Fruit fly (Drosophila melanogaster): ENCODE data around the gene Rbp4.

Gene Rbp4

DNA sequence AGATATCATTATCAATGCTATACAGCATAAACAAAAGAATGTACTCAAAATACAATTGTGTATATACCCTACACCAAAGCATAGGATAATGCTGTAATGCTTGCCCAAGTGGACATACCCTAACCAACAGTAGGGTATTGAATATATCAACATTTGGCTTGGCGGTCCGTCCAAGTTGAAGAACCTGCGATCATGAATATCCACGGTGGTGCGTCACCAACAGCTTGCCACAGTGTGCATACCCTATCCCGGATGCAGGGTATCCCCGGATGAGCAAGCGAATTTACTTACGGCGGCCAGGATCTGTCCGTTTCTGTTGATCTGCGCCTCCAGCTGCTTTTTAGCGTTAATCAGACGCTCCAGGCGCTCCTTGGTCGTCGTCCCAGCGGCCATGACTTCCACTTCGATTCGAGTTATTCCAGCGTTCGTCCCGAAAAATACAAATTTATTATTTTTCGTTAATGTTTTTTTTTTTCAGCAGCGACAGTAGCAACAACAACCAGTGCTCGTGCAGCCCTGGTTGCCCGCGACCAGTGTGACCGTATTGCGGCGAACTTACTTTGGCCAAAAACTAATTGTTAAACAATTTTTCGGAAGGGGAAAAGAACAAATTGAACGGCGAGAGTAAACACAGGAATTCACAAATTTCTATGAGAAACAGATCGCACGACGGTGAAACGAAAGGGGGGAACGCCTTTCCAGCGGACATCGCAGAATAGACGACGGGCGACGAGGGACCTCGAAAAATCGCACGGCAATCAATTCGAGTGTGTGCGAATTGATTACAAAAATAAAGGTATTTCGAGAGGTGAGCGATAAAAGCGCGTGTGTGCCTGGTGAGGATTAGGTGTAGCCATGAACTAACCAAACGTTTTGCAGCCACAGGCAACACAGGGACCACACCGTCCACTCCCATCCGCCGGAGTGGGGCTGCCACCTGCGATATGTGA, 20.2 kb upstream of the Rbp4 start, which contains the start of the genes Lkb1 and CG9588:
Lkb1 (plus strand) TSS at position 413 of the 950 bp plus-strand sequence.
CG9588 (minus strand) TSS at position 545 of the 950 bp plus-strand sequence.
- TF ChIP-seq EcR (GFP tag; optimal IDR thresholded peaks at IDR 0.05) (no peak), pan (optimal IDR thresholded peaks at IDR 0.05) (no peak), Dll (optimal IDR thresholded peaks at IDR 0.05) (no peak)

DNA sequence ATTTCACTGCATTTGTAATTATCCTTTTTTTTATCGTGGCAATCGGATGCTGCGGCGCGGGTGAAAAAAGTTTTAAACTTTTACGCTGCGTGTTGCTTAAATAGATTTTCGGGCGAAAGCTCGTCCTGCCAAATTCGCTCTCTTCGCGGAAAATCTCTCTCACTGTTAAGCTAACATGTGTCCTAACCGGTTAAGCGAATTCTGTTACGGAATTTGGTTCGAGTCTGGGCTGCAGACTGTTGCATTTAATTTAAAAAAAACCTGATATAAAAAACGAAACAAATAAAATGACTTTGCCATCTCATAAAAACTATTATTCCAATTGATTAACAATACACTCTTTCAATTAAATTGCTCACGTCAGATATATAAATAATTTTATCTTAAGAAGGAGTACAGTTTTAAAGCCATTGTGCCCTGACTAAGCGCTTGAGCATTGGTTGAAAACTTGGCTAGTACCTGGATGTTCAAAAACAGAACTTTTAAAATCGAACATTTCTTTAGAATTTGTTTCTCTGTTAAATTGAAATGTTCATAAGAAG, 18.4 kb upstream of the Rbp4 start, which contains the start of gene Task6:
Task6 (minus strand) TSS at position 51 of the 542 bp plus-strand sequence.
- TF ChIP-seq Dll (optimal IDR thresholded peaks at IDR 0.05) (no peak), CG8478 (optimal IDR thresholded peaks at IDR 0.05) (no peak), usp (GFP tag; optimal IDR thresholded peaks at IDR 0.05) (no peak), EcR (GFP tag; optimal IDR thresholded peaks at IDR 0.05) (no peak), pan (optimal IDR thresholded peaks at IDR 0.05) (no peak)

DNA sequence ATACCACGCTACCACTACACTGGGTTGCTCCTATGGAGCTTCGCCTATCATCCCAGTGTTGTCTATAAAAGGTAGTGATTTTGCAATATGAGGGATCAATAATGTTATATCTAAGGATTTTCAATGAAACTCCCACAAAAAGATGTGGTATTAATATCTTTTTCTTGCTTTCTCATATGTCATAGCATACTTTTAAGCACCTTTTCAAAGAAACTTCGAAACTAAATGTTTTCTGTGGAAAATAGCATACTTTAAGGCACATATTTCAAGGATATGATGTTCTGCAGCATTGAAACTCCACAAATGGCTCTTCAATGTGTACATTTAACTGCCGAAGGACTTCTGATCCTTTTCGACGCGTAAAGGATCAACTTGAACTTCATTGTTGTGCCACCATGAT, 16.7 kb upstream of the Rbp4 start:
- TF ChIP-seq CG8478 (optimal IDR thresholded peaks at IDR 0.05) (no peak), EcR (GFP tag; optimal IDR thresholded peaks at IDR 0.05) (no peak), pan (optimal IDR thresholded peaks at IDR 0.05) (no peak), Dll (optimal IDR thresholded peaks at IDR 0.05) (no peak), usp (GFP tag; optimal IDR thresholded peaks at IDR 0.05) (no peak), psq (optimal IDR thresholded peaks at IDR 0.05) (no peak)

DNA sequence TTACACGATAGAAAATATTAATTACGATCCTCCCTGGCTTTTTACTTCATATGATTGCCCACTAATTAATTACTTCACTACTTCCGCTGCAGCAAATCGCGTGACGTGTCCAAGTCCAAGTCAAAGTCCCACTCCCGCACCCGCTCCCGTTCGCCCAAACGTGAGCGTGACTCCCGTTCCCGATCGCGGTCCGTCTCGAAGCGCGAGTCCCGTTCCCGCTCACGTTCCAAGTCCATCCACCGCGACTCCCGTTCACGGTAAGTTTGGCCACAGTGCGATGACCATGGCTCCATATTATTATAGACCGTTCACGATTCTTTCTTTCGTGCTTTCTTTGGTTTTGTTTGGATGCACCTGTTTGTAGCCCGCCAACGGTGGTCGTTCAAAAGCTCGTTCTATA, 9.8 kb upstream of the Rbp4 start:
- TF ChIP-seq Dll (optimal IDR thresholded peaks at IDR 0.05) (no peak), pan (optimal IDR thresholded peaks at IDR 0.05) (no peak), usp (GFP tag; optimal IDR thresholded peaks at IDR 0.05) (no peak), EcR (GFP tag; optimal IDR thresholded peaks at IDR 0.05) (no peak), psq (optimal IDR thresholded peaks at IDR 0.05) (no peak), CG8478 (optimal IDR thresholded peaks at IDR 0.05) (no peak)

DNA sequence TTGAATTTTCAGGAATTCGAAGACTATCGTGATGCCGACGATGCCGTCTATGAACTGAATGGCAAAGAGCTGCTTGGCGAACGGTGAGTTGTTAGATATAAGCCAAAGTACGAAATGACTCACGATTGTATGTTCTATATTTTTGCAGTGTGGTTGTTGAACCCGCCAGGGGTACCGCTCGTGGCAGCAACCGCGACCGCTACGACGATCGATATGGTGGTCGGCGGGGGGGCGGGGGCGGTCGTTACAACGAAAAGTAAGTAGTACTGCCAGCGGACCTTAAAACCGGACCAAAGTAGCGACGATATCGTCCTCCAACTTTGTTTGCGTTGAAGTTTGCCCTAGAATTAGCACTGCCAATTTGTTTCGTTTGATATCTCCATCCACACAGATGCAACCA, 6.0 kb upstream of the Rbp4 start:
- TF ChIP-seq CG8478 (optimal IDR thresholded peaks at IDR 0.05) (no peak), usp (GFP tag; optimal IDR thresholded peaks at IDR 0.05) (no peak), pan (optimal IDR thresholded peaks at IDR 0.05) (no peak), EcR (GFP tag; optimal IDR thresholded peaks at IDR 0.05) (no peak), Dll (optimal IDR thresholded peaks at IDR 0.05) (no peak), psq (optimal IDR thresholded peaks at IDR 0.05) (no peak)

DNA sequence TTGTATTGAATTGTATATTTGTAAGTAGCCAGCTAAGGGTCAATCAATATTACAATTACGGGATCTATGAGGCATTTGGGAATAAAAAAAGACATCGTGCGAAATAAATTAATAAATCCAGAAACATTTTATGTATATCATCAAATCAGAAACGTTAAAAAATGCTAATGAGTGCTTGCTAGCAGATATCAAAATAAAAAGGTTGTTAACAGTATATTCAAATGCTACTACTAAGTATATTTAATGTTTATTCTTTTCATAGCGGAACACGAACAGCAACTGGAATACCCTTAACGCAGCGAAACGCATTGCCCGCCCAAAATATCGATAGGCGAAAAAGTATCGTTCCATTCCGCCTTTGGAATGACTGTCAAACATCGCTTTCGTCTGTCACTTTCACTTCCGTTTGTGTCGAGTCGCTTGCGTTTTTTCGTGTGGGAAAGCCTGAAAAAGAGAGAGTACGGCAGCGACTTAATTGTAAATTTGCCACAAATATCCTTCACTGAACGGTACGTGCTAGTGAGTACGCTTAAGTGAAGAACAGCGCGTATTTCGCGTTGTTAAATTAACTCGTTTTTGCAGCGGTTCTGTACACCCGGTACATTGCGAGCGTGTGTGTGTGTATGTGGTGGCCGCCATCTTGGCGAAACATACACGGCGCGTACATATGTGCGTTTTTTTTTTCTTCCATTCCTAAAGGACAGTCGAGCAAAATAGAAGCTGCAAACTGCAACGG, 4.9 kb upstream of the Rbp4 start, which contains the start of gene B52:
B52 (plus strand) TSS at position 388 of the 736 bp plus-strand sequence.
- no peak for TF ChIP-seq Dll (optimal IDR thresholded peaks at IDR 0.05)
- no peak for TF ChIP-seq pan (optimal IDR thresholded peaks at IDR 0.05)
- TF ChIP-seq CG8478 (optimal IDR thresholded peaks at IDR 0.05), result no peak
- no peak for TF ChIP-seq usp (GFP tag; optimal IDR thresholded peaks at IDR 0.05)
- no peak for TF ChIP-seq psq (optimal IDR thresholded peaks at IDR 0.05)
- no peak for TF ChIP-seq EcR (GFP tag; optimal IDR thresholded peaks at IDR 0.05)

DNA sequence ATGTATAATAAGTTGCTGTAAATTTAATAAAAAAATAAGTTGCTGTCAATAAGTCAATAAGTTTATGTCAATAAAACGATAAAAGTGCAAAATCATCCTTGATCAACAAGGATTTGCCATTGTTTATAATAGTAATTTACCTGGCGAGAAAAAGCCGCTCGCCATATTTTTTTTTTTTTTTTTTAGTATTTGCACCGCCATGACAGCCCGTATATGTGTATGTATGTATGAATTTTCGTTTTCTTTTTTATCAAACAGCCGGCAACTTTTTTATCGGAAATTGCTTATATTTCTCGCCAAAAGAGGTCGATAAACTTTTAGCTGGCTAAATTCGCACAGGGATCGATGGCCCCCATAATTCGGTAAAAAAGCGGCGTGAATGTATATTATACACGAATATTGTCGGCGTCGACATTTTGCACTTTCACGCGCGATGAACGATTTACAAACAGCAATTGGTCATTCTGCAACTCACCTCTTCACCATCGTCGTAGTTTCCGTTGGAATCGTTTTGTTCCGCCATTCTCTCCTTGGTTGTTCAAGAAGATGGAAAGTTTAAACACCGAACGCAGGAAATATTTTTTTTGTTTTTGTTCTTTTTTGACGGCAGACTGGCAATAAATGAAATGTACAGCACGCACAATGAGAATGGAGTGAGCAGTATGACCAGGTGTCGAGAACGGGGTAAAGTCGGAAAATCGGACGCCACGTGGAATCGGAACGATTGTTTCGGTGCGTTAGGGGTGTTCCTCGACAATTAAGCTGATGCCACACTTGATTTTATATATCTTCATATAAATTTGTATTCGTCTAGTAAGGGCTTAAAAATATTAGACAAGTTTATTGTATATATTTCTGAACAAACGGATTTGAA, 3.9 kb upstream of the Rbp4 start, which contains the start of gene Hrb87F:
Hrb87F (minus strand) TSS at position 667 of the 874 bp plus-strand sequence.
- no peak for TF ChIP-seq CG8478 (optimal IDR thresholded peaks at IDR 0.05)
- no peak for TF ChIP-seq pan (optimal IDR thresholded peaks at IDR 0.05)
- TF ChIP-seq usp (GFP tag; optimal IDR thresholded peaks at IDR 0.05), result no peak
- no peak for TF ChIP-seq EcR (GFP tag; optimal IDR thresholded peaks at IDR 0.05)
- no peak for TF ChIP-seq Dll (optimal IDR thresholded peaks at IDR 0.05)
- no peak for TF ChIP-seq psq (optimal IDR thresholded peaks at IDR 0.05)

DNA sequence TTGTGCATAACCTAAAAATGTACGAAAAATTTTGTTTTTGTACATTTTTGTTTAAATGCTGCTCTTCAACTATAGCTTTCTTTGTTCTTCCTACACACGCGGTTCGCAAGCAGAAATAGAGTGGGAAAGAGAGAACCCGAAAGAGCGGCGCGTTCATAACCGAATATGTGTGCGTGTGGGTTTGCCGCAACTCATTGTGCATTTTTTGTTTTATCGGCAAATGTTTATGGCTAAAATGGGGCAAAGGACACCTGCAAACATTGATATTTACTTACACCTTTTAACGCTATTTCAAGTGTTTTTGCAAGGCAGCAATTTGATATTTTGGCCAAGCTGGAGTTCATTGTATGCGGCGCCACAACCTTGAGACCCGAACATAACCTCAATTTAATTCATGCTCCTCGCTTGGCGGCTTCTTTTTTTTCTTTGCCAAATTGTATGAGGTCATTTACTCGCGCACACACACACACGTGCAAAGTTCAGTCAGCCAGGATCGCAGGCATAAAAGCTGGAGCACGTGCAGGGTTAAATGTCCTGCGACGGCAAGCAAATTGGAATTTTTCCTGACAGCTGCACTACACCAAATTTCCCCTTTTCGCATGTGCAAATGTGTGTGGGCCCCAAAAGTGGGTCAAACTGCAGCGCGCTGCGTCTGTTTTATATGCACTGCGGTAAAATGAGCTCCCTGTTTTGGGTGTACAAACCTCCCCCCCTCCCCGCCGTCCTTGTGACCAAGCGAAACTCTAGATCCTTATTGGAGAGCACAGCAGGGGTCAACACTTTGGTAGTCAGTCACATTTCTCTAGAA, 8.3 kb downstream of the Rbp4 start:
- TF ChIP-seq CG8478 (optimal IDR thresholded peaks at IDR 0.05), result no peak
- TF ChIP-seq EcR (GFP tag; optimal IDR thresholded peaks at IDR 0.05), result peak in 1 of 2 experiments; percentile 71
- TF ChIP-seq usp (GFP tag; optimal IDR thresholded peaks at IDR 0.05), result no peak
- no peak for TF ChIP-seq psq (optimal IDR thresholded peaks at IDR 0.05)

DNA sequence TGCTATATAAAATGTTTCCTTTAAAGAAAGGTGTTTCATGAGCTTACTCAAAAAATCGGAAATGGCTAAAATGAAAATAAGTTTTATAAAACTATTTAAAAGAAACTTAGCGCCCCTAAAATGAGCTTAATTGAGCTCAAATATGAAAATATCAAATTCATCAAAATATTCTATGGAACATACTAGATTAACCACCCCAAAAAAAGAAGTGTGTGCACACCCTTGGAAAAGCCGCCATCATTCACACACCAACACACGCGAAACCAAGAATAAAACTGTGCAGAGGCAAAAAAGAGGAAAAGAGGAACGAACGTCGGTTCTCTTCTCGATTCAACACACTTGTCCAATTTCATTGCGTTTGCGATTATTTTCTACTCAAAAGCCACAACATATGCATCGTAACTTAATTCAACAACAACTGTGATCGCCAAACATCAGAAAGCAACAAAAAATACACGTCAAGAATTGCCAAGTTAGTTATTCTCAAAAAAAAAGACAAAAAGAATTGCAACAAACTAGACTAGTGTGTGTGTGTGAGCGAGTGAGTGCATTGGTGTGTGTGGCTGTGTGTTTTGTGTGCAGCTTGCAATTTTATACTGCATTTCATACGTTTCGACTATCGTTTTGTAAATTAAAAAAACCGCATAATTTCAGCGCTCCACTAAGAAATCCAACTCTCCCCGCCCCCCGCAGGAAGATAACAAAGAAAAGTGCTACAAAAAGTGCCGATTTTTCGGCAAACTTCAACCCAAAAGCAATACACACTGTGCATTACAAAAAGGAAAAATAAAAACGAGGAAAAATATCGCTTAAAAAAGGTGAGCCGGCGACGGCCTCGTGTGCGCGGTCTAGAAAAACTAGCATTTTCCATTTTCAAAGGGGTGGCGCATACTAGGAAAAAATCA, 9.2 kb downstream of the Rbp4 start, which contains the start of gene rin:
rin (plus strand) TSS at position 276 of the 905 bp plus-strand sequence.
- TF ChIP-seq pan (optimal IDR thresholded peaks at IDR 0.05) (no peak), psq (optimal IDR thresholded peaks at IDR 0.05) (no peak), EcR (GFP tag; optimal IDR thresholded peaks at IDR 0.05) (no peak), usp (GFP tag; optimal IDR thresholded peaks at IDR 0.05) (no peak), CG8478 (optimal IDR thresholded peaks at IDR 0.05) (no peak), Dll (optimal IDR thresholded peaks at IDR 0.05) (no peak)
